Worm (Caenorhabditis elegans): ENCODE results near the gene C25F9.5.

- TF ChIP-seq elt-3 (tag; optimal IDR thresholded peaks at IDR 0.05) (no peak), snpc-4 (tag; optimal IDR thresholded peaks at IDR 0.05) (no peak), lin-13 (tag; optimal IDR thresholded peaks at IDR 0.05) (no peak), hlh-1 (tag; optimal IDR thresholded peaks at IDR 0.05) (no peak), zip-8 (tag; optimal IDR thresholded peaks at IDR 0.05) (peak; percentile 29), ztf-11 (tag; optimal IDR thresholded peaks at IDR 0.05) (no peak), nhr-28 (tag; optimal IDR thresholded peaks at IDR 0.05) (no peak), unc-39 (tag; optimal IDR thresholded peaks at IDR 0.05) (no peak), M03D4.4 (tag; optimal IDR thresholded peaks at IDR 0.05) (no peak)
These were observed 23.3 kb upstream of the C25F9.5 start, which contains the start of gene C25F9.16 for ce11 chrV:19433806-19434437.

Data from whole organism, mixed stage, embryonic.